Worm (Caenorhabditis elegans) whole organism, late embryonic: Measurements from ENCODE around the gene F01D5.2.

ENCODE experiments used
- C08G9.2 ChIP-seq: sonication (generic microtip); optimal IDR thresholded peaks from 2 replicates; lab custom pipeline; 2016; ENCODE audit warnings: mild to moderate bottlenecking, missing genetic modification characterization, moderate library complexity, missing compliant biosample characterization
- C38D4.7 ChIP-seq: fragments of 200-800 bp; sonication (Bioruptor generic); optimal IDR thresholded peaks from 2 replicates; lab custom pipeline; 2018; ENCODE audit warnings: mild to moderate bottlenecking, missing genetic modification characterization, moderate library complexity, missing compliant biosample characterization
- K02D7.2 ChIP-seq: sonication (generic microtip); optimal IDR thresholded peaks from 2 replicates; lab custom pipeline; 2017; ENCODE audit warnings: mild to moderate bottlenecking, missing genetic modification characterization, missing compliant biosample characterization
- T23F11.4 ChIP-seq: fragments of 200-800 bp; sonication (Bioruptor generic); optimal IDR thresholded peaks from 2 replicates; lab custom pipeline; 2018; ENCODE audit warnings: mild to moderate bottlenecking, missing genetic modification characterization, missing compliant biosample characterization
- ahr-1 ChIP-seq: sonication (generic microtip); optimal IDR thresholded peaks from 2 replicates; lab custom pipeline; 2016; ENCODE audit warnings: missing genetic modification characterization, missing compliant biosample characterization
- ama-1 ChIP-seq: fragments of 150-350 bp; optimal IDR thresholded peaks from 2 replicates; lab custom pipeline; 2014
- ceh-18 ChIP-seq: sonication (generic microtip); optimal IDR thresholded peaks from 2 replicates; lab custom pipeline; 2016; ENCODE audit warnings: missing genetic modification characterization, missing compliant biosample characterization
- ceh-19 ChIP-seq: fragments of 200-800 bp; sonication (Bioruptor generic); optimal IDR thresholded peaks from 2 replicates; lab custom pipeline; 2018; ENCODE audit warnings: mild to moderate bottlenecking, missing genetic modification characterization, missing compliant biosample characterization
- ceh-31 ChIP-seq: sonication (generic microtip); optimal IDR thresholded peaks from 2 replicates; lab custom pipeline; 2016; ENCODE audit warnings: missing genetic modification characterization, missing compliant biosample characterization
- ceh-9 ChIP-seq: sonication (generic microtip); optimal IDR thresholded peaks from 2 replicates; lab custom pipeline; 2016; ENCODE audit warnings: mild to moderate bottlenecking, missing genetic modification characterization, inconsistent platforms, missing compliant biosample characterization
- dmd-4 ChIP-seq: sonication (generic microtip); optimal IDR thresholded peaks from 2 replicates; lab custom pipeline; 2016; ENCODE audit warnings: borderline replicate concordance, missing genetic modification characterization, missing compliant biosample characterization
- dve-1 ChIP-seq: sonication (generic microtip); optimal IDR thresholded peaks from 2 replicates; lab custom pipeline; 2017; ENCODE audit warnings: antibody characterized with exemption, mild to moderate bottlenecking, missing genetic modification characterization, missing compliant biosample characterization
- elt-2 ChIP-seq: sonication (generic microtip); optimal IDR thresholded peaks from 2 replicates; lab custom pipeline; 2016; ENCODE audit warnings: missing genetic modification reagents, missing genetic modification characterization, missing compliant biosample characterization
- ets-4 ChIP-seq: sonication (generic microtip); optimal IDR thresholded peaks from 2 replicates; lab custom pipeline; 2016; ENCODE audit warnings: missing genetic modification characterization, missing compliant biosample characterization
- fax-1 ChIP-seq: sonication (generic microtip); optimal IDR thresholded peaks from 2 replicates; lab custom pipeline; 2016; ENCODE audit warnings: missing genotype, missing genetic modification characterization, missing compliant biosample characterization
- gmeb-2 ChIP-seq: sonication (generic microtip); optimal IDR thresholded peaks from 2 replicates; lab custom pipeline; 2016; ENCODE audit warnings: missing genetic modification characterization, inconsistent platforms, missing compliant biosample characterization
- hlh-30 ChIP-seq: sonication (generic microtip); optimal IDR thresholded peaks from 2 replicates; lab custom pipeline; 2017; ENCODE audit warnings: antibody characterized with exemption, missing genetic modification characterization, missing compliant biosample characterization; ENCODE audit not compliant: insufficient read depth
- lim-6 ChIP-seq: sonication (generic microtip); optimal IDR thresholded peaks from 2 replicates; lab custom pipeline; 2016; ENCODE audit warnings: missing genetic modification characterization, missing compliant biosample characterization
- madf-2 ChIP-seq: sonication (generic microtip); optimal IDR thresholded peaks from 2 replicates; lab custom pipeline; 2017; ENCODE audit warnings: missing genetic modification characterization, missing compliant biosample characterization
- nhr-232 ChIP-seq: sonication (generic microtip); optimal IDR thresholded peaks from 2 replicates; lab custom pipeline; 2016; ENCODE audit warnings: missing genetic modification characterization, missing compliant biosample characterization
- pag-3 ChIP-seq: sonication (generic microtip); optimal IDR thresholded peaks from 2 replicates; lab custom pipeline; 2016; ENCODE audit warnings: missing compliant biosample characterization, missing genetic modification characterization, borderline replicate concordance
- pat-9 ChIP-seq: fragments of 200-800 bp; sonication (Bioruptor generic); optimal IDR thresholded peaks from 2 replicates; lab custom pipeline; 2018; ENCODE audit warnings: mild to moderate bottlenecking, missing genetic modification characterization, moderate library complexity, missing compliant biosample characterization
- pax-1 ChIP-seq: fragments of 150-350 bp; optimal IDR thresholded peaks from 2 replicates; lab custom pipeline; 2014; ENCODE audit warnings: missing biosample characterization, missing genetic modification characterization
- pha-2 ChIP-seq: sonication (generic microtip); optimal IDR thresholded peaks from 2 replicates; lab custom pipeline; 2017; ENCODE audit warnings: mild to moderate bottlenecking, missing genetic modification characterization, missing compliant biosample characterization
- pha-4 ChIP-seq: fragments of 150-350 bp; optimal IDR thresholded peaks from 2 replicates; lab custom pipeline; 2018; ENCODE audit warnings: missing biosample characterization, missing genetic modification reagents, missing genetic modification characterization
- pqm-1 ChIP-seq: sonication (generic microtip); optimal IDR thresholded peaks from 2 replicates; lab custom pipeline; 2016; ENCODE audit warnings: missing genetic modification characterization, missing compliant biosample characterization
- pros-1 ChIP-seq: fragments of 150-350 bp; optimal IDR thresholded peaks from 2 replicates; lab custom pipeline; 2014; ENCODE audit warnings: missing biosample characterization, missing genetic modification reagents, missing genetic modification characterization
- ref-2 ChIP-seq: sonication (generic microtip); optimal IDR thresholded peaks from 2 replicates; lab custom pipeline; 2016; ENCODE audit warnings: missing genetic modification characterization, missing compliant biosample characterization
- syd-9 ChIP-seq: sonication (generic microtip); optimal IDR thresholded peaks from 2 replicates; lab custom pipeline; 2016; ENCODE audit warnings: mild to moderate bottlenecking, missing genetic modification characterization, moderate library complexity, missing compliant biosample characterization
- tbx-7 ChIP-seq: sonication (generic microtip); optimal IDR thresholded peaks from 2 replicates; lab custom pipeline; 2016; ENCODE audit warnings: missing genotype, missing genetic modification characterization, missing compliant biosample characterization
- unc-3 ChIP-seq, 2 experiments: fragments of 200-800 bp in 1 of 2; sonication (Bioruptor generic) in 1 of 2; sonication (generic microtip) in 1 of 2; conservative IDR thresholded peaks in 1 of 2; optimal IDR thresholded peaks in 1 of 2; 2 replicates each; pipeline versions ENCODE4 v1.3.6 to Lab custom; 2016 to 2022; ENCODE audit warnings: missing compliant biosample characterization in 2 of 2, missing genetic modification characterization in 2 of 2, missing genetic modification reagents in 1 of 2
- unc-42 ChIP-seq: sonication (generic microtip); optimal IDR thresholded peaks from 2 replicates; lab custom pipeline; 2016; ENCODE audit warnings: missing genotype, missing genetic modification characterization, missing compliant biosample characterization
- unc-86 ChIP-seq: sonication (generic microtip); optimal IDR thresholded peaks from 2 replicates; lab custom pipeline; 2016; ENCODE audit warnings: missing genetic modification characterization, missing compliant biosample characterization
- ztf-16 ChIP-seq: sonication (generic microtip); optimal IDR thresholded peaks from 2 replicates; lab custom pipeline; 2017; ENCODE audit warnings: missing genetic modification characterization, missing compliant biosample characterization

The F01D5.2 gene

ce11 chrII:13982247-13982646 lies 16.6 kb downstream of the F01D5.2 start:
- TF ChIP-seq ceh-31 (no peak), madf-2 (tag; lab: Kevin White, UChicago) (no peak), ceh-9 (tag; lab: Kevin White, UChicago) (no peak), ztf-16 (tag; lab: Kevin White, UChicago) (no peak), gmeb-2 (tag; lab: Kevin White, UChicago) (no peak), fax-1 (no peak), dve-1 (tag; lab: Kevin White, UChicago) (no peak), pag-3 (no peak), pha-2 (no peak), ahr-1 (tag; lab: Kevin White, UChicago) (no peak), lim-6 (no peak), T23F11.4 (GFP tag; lab: Kevin White, UChicago) (no peak)

- TF ChIP-seq pax-1 (tag; lab: Kevin White, UChicago) (no peak), C08G9.2 (tag; lab: Kevin White, UChicago) (no peak), C38D4.7 (GFP tag; lab: Kevin White, UChicago) (no peak), unc-3 (GFP tag; conservative IDR thresholded peaks at IDR 0.05; lab: Robert Waterston, UW) (no peak), unc-3 (tag; optimal IDR thresholded peaks at IDR 0.05; lab: Kevin White, UChicago) (no peak), syd-9 (tag; lab: Kevin White, UChicago) (no peak), fax-1 (no peak), ztf-16 (tag; lab: Kevin White, UChicago) (no peak), pha-2 (no peak), K02D7.2 (tag; lab: Kevin White, UChicago) (no peak), ceh-9 (tag; lab: Kevin White, UChicago) (no peak), tbx-7 (tag; lab: Kevin White, UChicago) (no peak), lim-6 (no peak), ets-4 (tag; lab: Kevin White, UChicago) (no peak), hlh-30 (no peak)
Observed at ce11 chrII:13981819-13982218, 17.0 kb downstream of the F01D5.2 start.

ce11 chrII:13981097-13981496 lies 17.8 kb downstream of the F01D5.2 start, which contains the start of gene Y39G8B.9:
Y39G8B.9 (plus strand) TSS chrII:13981365.
- no peak for TF ChIP-seq tbx-7 (tag; lab: Kevin White, UChicago)
- no peak for TF ChIP-seq ceh-18 (tag; lab: Kevin White, UChicago)
- TF ChIP-seq pat-9 (tag; lab: Kevin White, UChicago) = no peak
- TF ChIP-seq unc-42 (tag; lab: Kevin White, UChicago) = no peak
- TF ChIP-seq ama-1 = no peak
- no peak for TF ChIP-seq pros-1 (tag; lab: Kevin White, UChicago)
- no peak for TF ChIP-seq pha-4 (tag; lab: Kevin White, UChicago)
- no peak for TF ChIP-seq elt-2
- TF ChIP-seq ref-2 (tag; lab: Kevin White, UChicago) = no peak
- TF ChIP-seq ceh-19 (GFP tag; lab: Kevin White, UChicago) = no peak
- no peak for TF ChIP-seq pqm-1 (tag; lab: Kevin White, UChicago)
- TF ChIP-seq nhr-232 (tag; lab: Kevin White, UChicago) = no peak

DNA sequence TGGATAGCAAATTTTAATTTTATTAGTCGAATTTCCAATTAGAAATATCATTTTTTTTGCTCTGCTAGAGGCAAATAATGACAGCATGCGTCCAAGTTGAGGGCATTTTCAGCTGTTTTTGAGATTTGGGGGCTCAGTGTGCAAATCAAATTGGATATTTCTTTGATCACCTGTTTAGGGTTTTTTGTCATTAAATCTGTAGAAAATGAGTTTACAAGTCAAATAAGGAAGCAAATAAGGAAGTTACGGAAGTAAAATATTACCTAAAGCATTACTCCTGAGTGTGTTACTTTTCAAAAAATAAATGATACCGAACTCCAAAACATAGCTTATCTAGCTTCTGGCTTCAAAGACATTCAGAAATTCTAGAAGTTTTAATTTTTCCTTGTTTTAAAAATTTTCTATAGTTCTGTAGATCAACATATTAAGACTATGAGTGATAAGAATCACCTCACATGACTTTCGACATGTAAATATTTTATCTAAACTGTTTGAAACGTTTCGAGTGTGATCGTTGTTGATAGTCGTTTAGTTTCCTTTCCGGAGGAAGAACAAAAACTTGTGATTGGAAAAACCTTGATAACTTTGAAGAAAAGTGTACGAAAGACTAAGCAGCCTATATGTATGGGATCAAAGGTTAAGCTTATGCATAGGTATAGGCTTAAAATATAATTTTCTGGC lies 18.9 kb downstream of the F01D5.2 start, which contains the start of gene sre-48:
TSS of gene sre-48 (minus strand) at position 51 of the 681 bp plus-strand sequence.
- TF ChIP-seq ama-1 (no peak), dmd-4 (tag; lab: Kevin White, UChicago) (no peak), unc-86 (tag; lab: Kevin White, UChicago) (no peak), K02D7.2 (tag; lab: Kevin White, UChicago) (no peak), pha-4 (tag; lab: Kevin White, UChicago) (no peak)
- TF ChIP-seq, all 69 proteins: peak for 0
